Fruit fly (Drosophila melanogaster): ENCODE measurements around the gene CG15561.

CG15561 gene

DNA sequence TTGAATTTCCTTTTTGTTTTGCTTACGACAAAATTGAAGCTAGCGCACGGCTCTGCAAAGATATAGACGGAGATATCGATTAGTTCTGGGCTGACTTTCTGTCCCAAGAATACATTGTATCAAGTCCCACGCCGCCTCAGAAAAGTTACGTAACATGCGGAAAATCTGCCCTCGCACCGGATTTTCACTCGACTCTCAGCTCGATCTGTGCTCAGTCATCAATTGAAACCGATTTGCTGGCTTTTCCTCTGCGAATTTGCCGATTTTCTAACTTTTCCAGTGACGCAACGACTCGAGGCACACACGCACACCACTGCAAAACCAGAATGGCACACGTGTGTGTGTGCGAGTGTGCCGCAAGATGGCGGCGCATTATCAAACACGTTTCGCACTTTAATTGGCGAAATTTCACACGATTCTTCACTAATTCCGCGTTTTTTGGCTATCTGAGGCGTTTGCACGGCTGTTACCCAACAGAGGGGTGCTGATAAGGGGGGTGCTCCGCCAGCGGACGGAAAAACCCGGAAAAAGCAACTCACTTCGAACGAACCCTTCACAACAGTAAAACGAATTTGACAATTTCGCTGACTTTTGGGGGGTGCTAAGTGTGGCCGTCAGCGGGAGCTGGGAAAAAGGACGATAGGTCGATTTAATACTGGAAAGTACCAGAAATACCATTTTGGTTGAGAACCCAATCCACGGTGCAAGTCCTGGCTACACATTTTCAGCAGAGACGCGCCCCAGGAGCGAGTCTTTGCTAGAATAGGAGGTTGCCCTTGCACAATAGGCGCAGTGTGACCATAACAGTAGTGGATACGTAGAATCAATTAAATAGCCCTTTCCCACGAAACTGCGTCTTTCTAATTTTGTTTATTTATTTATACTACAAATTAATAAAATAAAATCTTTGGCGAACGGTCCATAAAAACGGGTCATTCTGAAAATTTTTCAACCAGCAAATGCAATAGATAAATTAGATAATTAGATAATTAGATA is 3.6 kb upstream of the CG15561 start, which contains the start of gene ATPsynC (continued):
- TF ChIP-seq CG18599 (GFP tag; optimal IDR thresholded peaks at IDR 0.05) (peak; percentile 41), fd102C (GFP tag; optimal IDR thresholded peaks at IDR 0.05) (peak; percentile 7), CG15696 (tag; optimal IDR thresholded peaks at IDR 0.05) (peak; percentile 26), dpn (GFP tag; optimal IDR thresholded peaks at IDR 0.05) (peak; percentile 36 to 52), Kr (GFP tag; optimal IDR thresholded peaks at IDR 0.05) (no peak), ttk (GFP tag; IDR thresholded peaks at IDR 0.05) (no peak), stwl (tag; optimal IDR thresholded peaks at IDR 0.05) (peak; percentile 56), CG11093 (GFP tag; IDR thresholded peaks at IDR 0.05) (0 out of 3 replicates have a peak, but pooled peaks have one; percentile 18), wek (GFP tag; optimal IDR thresholded peaks at IDR 0.05) (peak; percentile 17), CG34224 (GFP tag; IDR thresholded peaks at IDR 0.05; ENCODE audit: partially characterized antibody) (no peak), CG17361 (GFP tag; IDR thresholded peaks at IDR 0.05) (no peak), CG8478 (optimal IDR thresholded peaks at IDR 0.05) (no peak), ind (GFP tag; optimal IDR thresholded peaks at IDR 0.05) (no peak), CG17912 (GFP tag; optimal IDR thresholded peaks at IDR 0.05) (peak; percentile 22), Aef1 (GFP tag; IDR thresholded peaks at IDR 0.05) (no peak), gro (GFP tag; optimal IDR thresholded peaks at IDR 0.05) (peak; percentile 74), MBD-R2 (GFP tag; IDR thresholded peaks at IDR 0.05) (no peak), dati (GFP tag; IDR thresholded peaks at IDR 0.05) (no peak), Dll (GFP tag; IDR thresholded peaks at IDR 0.05; ENCODE audit: partially characterized antibody) (no peak), CG11695 (GFP tag; IDR thresholded peaks at IDR 0.05) (no peak), CG4617 (GFP tag; optimal IDR thresholded peaks at IDR 0.05; ENCODE audit: borderline replicate concordance) (peak; percentile 30), sim (GFP tag; IDR thresholded peaks at IDR 0.05) (no peak), CG11398 (GFP tag; optimal IDR thresholded peaks at IDR 0.05) (peak; percentile 61), danr (GFP tag; IDR thresholded peaks at IDR 0.05) (no peak), CG32772 (GFP tag; IDR thresholded peaks at IDR 0.05) (no peak), CG4707 (GFP tag; optimal IDR thresholded peaks at IDR 0.05) (no peak), CG3838 (GFP tag; optimal IDR thresholded peaks at IDR 0.05) (no peak), ato (GFP tag; IDR thresholded peaks at IDR 0.05; ENCODE audit: partially characterized antibody) (no peak), Hr39 (optimal IDR thresholded peaks at IDR 0.05) (no peak), CG6765 (GFP tag; optimal IDR thresholded peaks at IDR 0.05) (peak; percentile 78), vnd (GFP tag; IDR thresholded peaks at IDR 0.05; ENCODE audit: partially characterized antibody) (no peak), kay (GFP tag; optimal IDR thresholded peaks at IDR 0.05) (no peak), CG6813 (GFP tag; optimal IDR thresholded peaks at IDR 0.05) (peak; percentile 34), sna (GFP tag; IDR thresholded peaks at IDR 0.05; ENCODE audit: partially characterized antibody) (no peak), CG7271 (tag; optimal IDR thresholded peaks at IDR 0.05) (no peak), NfI (GFP tag; optimal IDR thresholded peaks at IDR 0.05) (peak; percentile 17), fd3F (GFP tag; optimal IDR thresholded peaks at IDR 0.05) (no peak), CG6272 (GFP tag; IDR thresholded peaks at IDR 0.05) (peak; percentile 34; the same call in 1 of the 2 replicates), CG5180 (GFP tag; optimal IDR thresholded peaks at IDR 0.05) (no peak), org-1 (GFP tag; optimal IDR thresholded peaks at IDR 0.05) (no peak), hkb (optimal IDR thresholded peaks at IDR 0.05) (peak; percentile 31), hkb (GFP tag; IDR thresholded peaks at IDR 0.05) (no peak), sisA (GFP tag; IDR thresholded peaks at IDR 0.05) (no peak), Fer2 (tag; optimal IDR thresholded peaks at IDR 0.05) (no peak), CG1792 (GFP tag; optimal IDR thresholded peaks at IDR 0.05) (no peak), CG8359 (GFP tag; optimal IDR thresholded peaks at IDR 0.05; ENCODE audit: borderline replicate concordance) (no peak), CG32767 (GFP tag; IDR thresholded peaks at IDR 0.05) (no peak), so (GFP tag; IDR thresholded peaks at IDR 0.05) (no peak), slou (GFP tag; optimal IDR thresholded peaks at IDR 0.05) (peak; percentile 10)
